Worm (Caenorhabditis elegans) whole organism, L2 larva: Measurements from ENCODE around the gene F11C1.10.

Experiments
- C34F6.9 ChIP-seq: fragments of 150-350 bp; optimal IDR thresholded peaks from 2 replicates; lab custom pipeline; 2014; ENCODE audit warnings: missing biosample characterization, missing genetic modification characterization
- F13H6.1 ChIP-seq: sonication (generic microtip); optimal IDR thresholded peaks from 2 replicates; lab custom pipeline; 2016; ENCODE audit warnings: missing genetic modification characterization, missing compliant biosample characterization
- Y55F3AM.14 ChIP-seq: fragments of 200-800 bp; sonication (Bioruptor generic); optimal IDR thresholded peaks from 2 replicates; lab custom pipeline; 2018; ENCODE audit warnings: mild to moderate bottlenecking, missing genetic modification characterization, missing compliant biosample characterization
- alr-1 ChIP-seq: fragments of 150-350 bp; optimal IDR thresholded peaks from 2 replicates; lab custom pipeline; 2014; ENCODE audit warnings: missing biosample characterization, missing genetic modification characterization
- aly-2 ChIP-seq: fragments of 150-350 bp; optimal IDR thresholded peaks from 2 replicates; lab custom pipeline; 2014; ENCODE audit warnings: missing biosample characterization, missing genetic modification characterization
- blmp-1 ChIP-seq: sonication (generic microtip); optimal IDR thresholded peaks from 2 replicates; lab custom pipeline; 2017; ENCODE audit warnings: missing genetic modification characterization, mild to moderate bottlenecking, missing compliant biosample characterization, antibody characterized with exemption, moderate library complexity; ENCODE audit not compliant: insufficient read depth
- ceh-16 ChIP-seq: fragments of 150-350 bp; optimal IDR thresholded peaks from 2 replicates; lab custom pipeline; 2014; ENCODE audit warnings: missing biosample characterization, missing genetic modification characterization
- ceh-82 ChIP-seq: fragments of 150-350 bp; optimal IDR thresholded peaks from 2 replicates; lab custom pipeline; 2014; ENCODE audit warnings: missing biosample characterization, missing genetic modification characterization
- dmd-4 ChIP-seq: sonication (generic microtip); optimal IDR thresholded peaks from 2 replicates; lab custom pipeline; 2017; ENCODE audit warnings: missing biosample characterization, missing genetic modification characterization
- egl-27 ChIP-seq: sonication (generic microtip); optimal IDR thresholded peaks from 3 replicates; lab custom pipeline; 2017; ENCODE audit warnings: missing biosample characterization, missing genetic modification reagents, missing genetic modification characterization
- elt-1 ChIP-seq: fragments of 150-350 bp; optimal IDR thresholded peaks from 2 replicates; lab custom pipeline; 2014; ENCODE audit warnings: missing biosample characterization, missing genetic modification characterization
- fos-1 ChIP-seq: fragments of 150-350 bp; optimal IDR thresholded peaks from 2 replicates; lab custom pipeline; 2014; ENCODE audit warnings: missing biosample characterization, missing genetic modification characterization
- lin-13 ChIP-seq: fragments of 150-350 bp; optimal IDR thresholded peaks from 2 replicates; lab custom pipeline; 2014; ENCODE audit warnings: missing biosample characterization, missing genetic modification reagents, missing genetic modification characterization
- lsy-2 ChIP-seq, 2 experiments: fragments of 150-350 bp in 1 of 2; sonication (generic microtip) in 1 of 2; optimal IDR thresholded peaks; 2 replicates each; lab custom pipeline; 2014 to 2017; ENCODE audit warnings: missing biosample characterization in 2 of 2, missing genetic modification characterization in 2 of 2
- mdl-1 ChIP-seq, 2 experiments: fragments of 150-350 bp in 1 of 2; sonication (generic microtip) in 1 of 2; optimal IDR thresholded peaks; 2 replicates each; lab custom pipeline; 2017; ENCODE audit warnings: missing biosample characterization in 2 of 2, missing genetic modification characterization in 2 of 2
- nhr-10 ChIP-seq: sonication (generic microtip); optimal IDR thresholded peaks from 2 replicates; lab custom pipeline; 2017; ENCODE audit warnings: missing biosample characterization, missing genetic modification characterization
- nhr-11 ChIP-seq: fragments of 150-350 bp; optimal IDR thresholded peaks from 2 replicates; lab custom pipeline; 2014; ENCODE audit warnings: missing biosample characterization, missing genetic modification characterization
- nhr-12 ChIP-seq: fragments of 150-350 bp; optimal IDR thresholded peaks from 2 replicates; lab custom pipeline; 2014; ENCODE audit warnings: missing biosample characterization, missing genetic modification characterization
- nhr-129 ChIP-seq: fragments of 150-350 bp; optimal IDR thresholded peaks from 2 replicates; lab custom pipeline; 2014; ENCODE audit warnings: missing biosample characterization, missing genetic modification characterization
- nhr-21 ChIP-seq: fragments of 150-350 bp; optimal IDR thresholded peaks from 2 replicates; lab custom pipeline; 2014; ENCODE audit warnings: missing biosample characterization, missing genetic modification characterization
- nhr-23 ChIP-seq: fragments of 150-350 bp; optimal IDR thresholded peaks from 2 replicates; lab custom pipeline; 2014; ENCODE audit warnings: missing biosample characterization, missing genetic modification reagents, missing genetic modification characterization
- nhr-237 ChIP-seq: fragments of 150-350 bp; optimal IDR thresholded peaks from 2 replicates; lab custom pipeline; 2014; ENCODE audit warnings: missing biosample characterization, missing genetic modification characterization
- nhr-25 ChIP-seq: fragments of 150-350 bp; sonication (generic microtip); optimal IDR thresholded peaks from 3 replicates; lab custom pipeline; 2014; ENCODE audit warnings: missing biosample characterization, missing genetic modification characterization
- nhr-77 ChIP-seq: fragments of 150-350 bp; optimal IDR thresholded peaks from 2 replicates; lab custom pipeline; 2014; ENCODE audit warnings: missing biosample characterization, missing genetic modification characterization
- sem-4 ChIP-seq: fragments of 150-350 bp; optimal IDR thresholded peaks from 2 replicates; lab custom pipeline; 2014; ENCODE audit warnings: missing biosample characterization, missing genetic modification reagents, missing genetic modification characterization
- skn-1 ChIP-seq: sonication (generic microtip); optimal IDR thresholded peaks from 2 replicates; lab custom pipeline; 2017; ENCODE audit warnings: missing biosample characterization, missing genetic modification characterization
- sma-3 ChIP-seq: sonication (generic microtip); optimal IDR thresholded peaks from 2 replicates; lab custom pipeline; 2016; ENCODE audit warnings: missing genetic modification reagents, missing genetic modification characterization, missing compliant biosample characterization
- sma-9 ChIP-seq, 2 experiments: fragments of 150-350 bp in 1 of 2; sonication (generic microtip) in 1 of 2; optimal IDR thresholded peaks; 2 replicates each; lab custom pipeline; 2014 to 2016; ENCODE audit warnings: missing genetic modification characterization in 2 of 2, mild to moderate bottlenecking in 1 of 2, missing biosample characterization in 1 of 2, missing compliant biosample characterization in 1 of 2, missing genetic modification reagents in 1 of 2, moderate library complexity in 1 of 2
- unc-55 ChIP-seq: fragments of 150-350 bp; sonication (generic microtip); optimal IDR thresholded peaks from 3 replicates; lab custom pipeline; 2014; ENCODE audit warnings: missing biosample characterization, missing genetic modification reagents, missing genetic modification characterization
- zag-1 ChIP-seq: fragments of 150-350 bp; optimal IDR thresholded peaks from 2 replicates; lab custom pipeline; 2014; ENCODE audit warnings: missing biosample characterization, missing genetic modification characterization
- ztf-11 ChIP-seq: sonication (generic microtip); optimal IDR thresholded peaks from 2 replicates; lab custom pipeline; 2017; ENCODE audit warnings: missing biosample characterization, missing genetic modification characterization
- ztf-4 ChIP-seq: fragments of 150-350 bp; optimal IDR thresholded peaks from 2 replicates; lab custom pipeline; 2014; ENCODE audit warnings: missing biosample characterization, missing genetic modification characterization

The F11C1.10 gene

ce11 chrX:13004491-13005093 lies 27.7 kb downstream of the F11C1.10 start:
- TF ChIP-seq C34F6.9 (tag; lab: Kevin White, UChicago) (no peak), lsy-2 (tag; optimal IDR thresholded peaks at IDR 0.05; lab: Kevin White, UChicago) (peak in 1 of 2 experiments; percentile 14), nhr-25 (tag; lab: Kevin White, UChicago) (peak; percentile 69), F13H6.1 (tag; lab: Kevin White, UChicago) (no peak), ceh-16 (tag; lab: Kevin White, UChicago) (peak; percentile 65), aly-2 (tag; lab: Kevin White, UChicago) (no peak), elt-1 (tag; lab: Kevin White, UChicago) (peak; percentile 32), sma-9 (GFP tag; optimal IDR thresholded peaks at IDR 0.05; lab: Kevin White, UChicago) (peak; percentile 15), sma-9 (tag; optimal IDR thresholded peaks at IDR 0.05; lab: Kevin White, UChicago) (no peak)

ce11 chrX:13005730-13006129 lies 28.8 kb downstream of the F11C1.10 start:
- TF ChIP-seq nhr-25 (tag; lab: Kevin White, UChicago) (peak; percentile 64), blmp-1 (peak; percentile 16), nhr-237 (no peak)

ce11 chrX:13006328-13006727 lies 29.4 kb downstream of the F11C1.10 start:
- TF ChIP-seq ceh-82 (tag; lab: Kevin White, UChicago) (no peak), nhr-25 (tag; lab: Kevin White, UChicago) (peak; percentile 24), mdl-1 (tag; optimal IDR thresholded peaks at IDR 0.05; lab: Kevin White, UChicago) (no peak)
- TF ChIP-seq, all 48 proteins: peak for 1

ce11 chrX:13006734-13007133 lies 29.9 kb downstream of the F11C1.10 start:
- no peak for TF ChIP-seq nhr-237
- TF ChIP-seq blmp-1, result no peak
- no peak for TF ChIP-seq lin-13 (GFP tag; lab: Kevin White, UChicago)
- TF ChIP-seq sem-4, result no peak
- TF ChIP-seq unc-55 (GFP tag; lab: Kevin White, UChicago), result no peak
- no peak for TF ChIP-seq ceh-16 (tag; lab: Kevin White, UChicago)
- no peak for TF ChIP-seq nhr-25 (tag; lab: Kevin White, UChicago)
- TF ChIP-seq F13H6.1 (tag; lab: Kevin White, UChicago), result no peak
- TF ChIP-seq alr-1 (tag; lab: Kevin White, UChicago), result no peak
- TF ChIP-seq nhr-129 (tag; lab: Kevin White, UChicago), result no peak
- no peak for TF ChIP-seq nhr-11
- TF ChIP-seq Y55F3AM.14, result no peak
- no peak for TF ChIP-seq skn-1

ce11 chrX:13007857-13008813 lies 31.3 kb downstream of the F11C1.10 start, which contains the start of gene nhr-25:
Gene nhr-25 (plus strand): TSS chrX:13008493.
- no peak for TF ChIP-seq nhr-129 (tag; lab: Kevin White, UChicago)
- TF ChIP-seq Y55F3AM.14, result no peak
- TF ChIP-seq alr-1 (tag; lab: Kevin White, UChicago), result no peak
- TF ChIP-seq ztf-11 (tag; lab: Kevin White, UChicago), result no peak
- peak; percentile 23 for TF ChIP-seq egl-27 (tag; lab: Kevin White, UChicago)
- TF ChIP-seq lsy-2 (tag; optimal IDR thresholded peaks at IDR 0.05; lab: Kevin White, UChicago), result peak in 1 of 2 experiments; percentile 7
- peak; percentile 57 for TF ChIP-seq nhr-21 (tag; lab: Kevin White, UChicago)
- peak; percentile 96 for TF ChIP-seq nhr-25 (tag; lab: Kevin White, UChicago)
- TF ChIP-seq blmp-1, result peak; percentile 94
- TF ChIP-seq nhr-10 (tag; lab: Kevin White, UChicago), result no peak
- no peak for TF ChIP-seq nhr-23 (tag; lab: Kevin White, UChicago)
- no peak for TF ChIP-seq ztf-4 (tag; lab: Kevin White, UChicago)
- TF ChIP-seq skn-1, result no peak
- TF ChIP-seq fos-1, result peak; percentile 35
- TF ChIP-seq lin-13 (GFP tag; lab: Kevin White, UChicago), result no peak
- TF ChIP-seq aly-2 (tag; lab: Kevin White, UChicago), result no peak
- no peak for TF ChIP-seq nhr-77
- TF ChIP-seq sma-3, result peak; percentile 78
- no peak for TF ChIP-seq zag-1 (tag; lab: Kevin White, UChicago)
- no peak for TF ChIP-seq ceh-82 (tag; lab: Kevin White, UChicago)
- TF ChIP-seq nhr-12, result no peak
- TF ChIP-seq dmd-4 (tag; lab: Kevin White, UChicago), result no peak
- TF ChIP-seq sma-9 (GFP tag; optimal IDR thresholded peaks at IDR 0.05; lab: Kevin White, UChicago), result peak; percentile 23
- no peak for TF ChIP-seq sma-9 (tag; optimal IDR thresholded peaks at IDR 0.05; lab: Kevin White, UChicago)
